Fruit fly (Drosophila melanogaster) Kc167 (cell line): ENCODE data around the gene CG15740.

Experiments
- Sin3A ChIP-seq: fragments of >200 bp; optimal IDR thresholded peaks from 2 replicates; lab custom pipeline; 2018; ENCODE audit warnings: missing external identifiers
- h ChIP-seq: fragments of >200 bp; optimal IDR thresholded peaks from 3 replicates; lab custom pipeline; 2018; ENCODE audit warnings: missing external identifiers
- psq ChIP-seq: fragments of >200 bp; optimal IDR thresholded peaks from 2 replicates; lab custom pipeline; 2017; ENCODE audit warnings: missing external identifiers
- ttk ChIP-seq: sonication (Bioruptor generic); optimal IDR thresholded peaks from 2 replicates; lab custom pipeline; 2017; ENCODE audit warnings: missing external identifiers

DNA sequence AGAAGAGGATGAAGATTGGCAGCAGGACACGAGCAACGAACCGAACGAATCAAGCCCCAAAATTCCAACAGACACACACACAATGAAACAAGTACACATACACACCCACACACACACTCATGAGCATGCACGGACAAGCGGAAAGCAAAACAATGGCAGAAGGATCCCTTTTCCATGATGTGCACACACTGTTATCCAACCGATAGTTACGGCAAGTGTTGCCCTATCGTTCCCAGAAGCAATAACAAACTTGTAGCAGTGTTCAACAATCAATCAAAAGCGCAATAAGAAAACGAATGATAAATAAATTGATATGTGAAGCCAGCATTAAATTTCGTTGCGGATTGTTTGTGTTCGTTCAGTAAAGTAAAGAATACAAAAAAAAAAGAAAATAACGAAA, 49.0 kb downstream of the CG15740 start:
- no peak for TF ChIP-seq ttk (lab: Kevin White, UChicago)
- no peak for TF ChIP-seq psq
- no peak for TF ChIP-seq Sin3A
- TF ChIP-seq h (lab: Kevin White, UChicago): no peak
